Fruit fly (Drosophila melanogaster): ENCODE results near the gene CG12224.

dm6 chr3R:12016828-12017280 lies 35.0 kb upstream of the CG12224 start, which contains the start of the genes DCAF12 and Spt3:
- no peak for TF ChIP-seq CTCF (optimal IDR thresholded peaks at IDR 0.05)
- no peak for TF ChIP-seq CG8478 (optimal IDR thresholded peaks at IDR 0.05)
